Fruit fly (Drosophila melanogaster) whole organism, wandering third instar larva: ENCODE measurements around the gene CG13082.

Source experiments
- Abd-B ChIP-seq: fragments of >200 bp; optimal IDR thresholded peaks from 2 replicates; lab custom pipeline; 2017; ENCODE audit warnings: missing biosample characterization, missing genetic modification characterization
- CG32264 ChIP-seq: fragments of 200-800 bp; sonication (Bioruptor generic); optimal IDR thresholded peaks from 2 replicates; lab custom pipeline; 2016; ENCODE audit warnings: missing biosample characterization, missing genetic modification characterization
- CG9705 ChIP-seq: fragments of 200-800 bp; sonication (Bioruptor generic); optimal IDR thresholded peaks from 2 replicates; lab custom pipeline; 2018; ENCODE audit warnings: missing biosample characterization, mild to moderate bottlenecking, missing genetic modification characterization
- CrebA ChIP-seq: fragments of 200-800 bp; sonication (Bioruptor generic); optimal IDR thresholded peaks from 2 replicates; lab custom pipeline; 2016; ENCODE audit warnings: missing biosample characterization, mild to moderate bottlenecking, missing genetic modification characterization, borderline replicate concordance
- Dfd ChIP-seq: fragments of >200 bp; optimal IDR thresholded peaks from 2 replicates; lab custom pipeline; 2017; ENCODE audit warnings: missing biosample characterization, missing genetic modification characterization
- GATAd ChIP-seq: sonication (Bioruptor generic); optimal IDR thresholded peaks from 2 replicates; lab custom pipeline; 2016; ENCODE audit warnings: missing biosample characterization, missing genetic modification characterization
- HLH106 ChIP-seq: fragments of 200-800 bp; optimal IDR thresholded peaks from 3 replicates; lab custom pipeline; 2019; ENCODE audit warnings: missing biosample characterization, mild to moderate bottlenecking, missing genetic modification characterization, moderate library complexity
- Hnf4 ChIP-seq: fragments of 200-800 bp; sonication (Bioruptor generic); optimal IDR thresholded peaks from 2 replicates; lab custom pipeline; 2016; ENCODE audit warnings: missing biosample characterization, mild to moderate bottlenecking, missing genetic modification characterization
- Hr78 ChIP-seq: fragments of >200 bp; optimal IDR thresholded peaks from 2 replicates; lab custom pipeline; 2017; ENCODE audit warnings: missing biosample characterization, missing genetic modification characterization
- Mio ChIP-seq: sonication (Bioruptor generic); optimal IDR thresholded peaks from 2 replicates; lab custom pipeline; 2016; ENCODE audit warnings: missing biosample characterization, missing genetic modification characterization
- Myc ChIP-seq: fragments of >200 bp; optimal IDR thresholded peaks from 2 replicates; lab custom pipeline; 2017
- N ChIP-seq: fragments of >200 bp; optimal IDR thresholded peaks from 2 replicates; lab custom pipeline; 2018; ENCODE audit warnings: missing biosample characterization, missing external identifiers, missing genetic modification characterization
- OdsH ChIP-seq: fragments of 200-800 bp; sonication (Bioruptor generic); optimal IDR thresholded peaks from 2 replicates; lab custom pipeline; 2016; ENCODE audit warnings: missing biosample characterization, mild to moderate bottlenecking, missing genetic modification characterization
- Rel ChIP-seq, 2 experiments: fragments of 200-800 bp; sonication (Bioruptor generic) in 1 of 2; optimal IDR thresholded peaks; 2 replicates in 1 of 2; 3 replicates in 1 of 2; lab custom pipeline; 2016 to 2019; ENCODE audit warnings: mild to moderate bottlenecking in 2 of 2, missing biosample characterization in 2 of 2, missing genetic modification characterization in 2 of 2, moderate library complexity in 1 of 2
- Sp1 ChIP-seq: fragments of 200-800 bp; sonication (Bioruptor generic); optimal IDR thresholded peaks from 3 replicates; lab custom pipeline; 2019; ENCODE audit warnings: missing biosample characterization, mild to moderate bottlenecking, missing genetic modification characterization, moderate library complexity
- br ChIP-seq: fragments of 200-800 bp; sonication (Bioruptor generic); optimal IDR thresholded peaks from 2 replicates; lab custom pipeline; 2016; ENCODE audit warnings: missing biosample characterization, missing genetic modification characterization
- dl ChIP-seq, 2 experiments: fragments of 175-275, 200-275 bp in 1 of 2; fragments of 200-275 bp in 1 of 2; sonication (Bioruptor generic); optimal IDR thresholded peaks; lab custom pipeline; 2018; ENCODE audit warnings: mild to moderate bottlenecking in 2 of 2, missing biosample characterization in 2 of 2, missing genetic modification characterization in 2 of 2, moderate library complexity in 2 of 2; ENCODE audit not compliant: partially characterized antibody in 2 of 2, insufficient read depth in 1 of 2
- dmrt93B ChIP-seq: fragments of 200-800 bp; sonication (Bioruptor generic); optimal IDR thresholded peaks from 2 replicates; lab custom pipeline; 2018; ENCODE audit warnings: missing biosample characterization, mild to moderate bottlenecking, missing genetic modification characterization
- dsf ChIP-seq: sonication (Bioruptor generic); optimal IDR thresholded peaks from 2 replicates; lab custom pipeline; 2016; ENCODE audit warnings: missing biosample characterization, missing genetic modification characterization, borderline replicate concordance
- ey ChIP-seq: fragments of 200-800 bp; sonication (Bioruptor generic); optimal IDR thresholded peaks from 2 replicates; lab custom pipeline; 2016; ENCODE audit warnings: missing biosample characterization, missing genetic modification characterization
- h ChIP-seq: fragments of 200-800 bp; sonication (Bioruptor generic); optimal IDR thresholded peaks from 3 replicates; lab custom pipeline; 2016; ENCODE audit warnings: missing biosample characterization, mild to moderate bottlenecking, missing genetic modification characterization
- jim ChIP-seq: fragments of 175-275, 200-325 bp; sonication (Bioruptor generic); optimal IDR thresholded peaks from 2 replicates; lab custom pipeline; 2016; ENCODE audit warnings: missing biosample characterization, mild to moderate bottlenecking, missing genetic modification characterization
- lola ChIP-seq: fragments of >200 bp; optimal IDR thresholded peaks from 2 replicates; lab custom pipeline; 2017; ENCODE audit warnings: missing biosample characterization, missing genetic modification characterization
- pan ChIP-seq: fragments of >200 bp; optimal IDR thresholded peaks from 2 replicates; lab custom pipeline; 2017
- psq ChIP-seq: fragments of 200-800 bp; sonication (Bioruptor generic); optimal IDR thresholded peaks from 3 replicates; lab custom pipeline; 2017; ENCODE audit warnings: missing biosample characterization, mild to moderate bottlenecking, missing genetic modification characterization, moderate library complexity
- rgr ChIP-seq: fragments of 200-800 bp; sonication (Bioruptor generic); optimal IDR thresholded peaks from 3 replicates; lab custom pipeline; 2016; ENCODE audit warnings: missing biosample characterization, mild to moderate bottlenecking, missing genetic modification characterization
- sage ChIP-seq: fragments of 200-800 bp; sonication (Bioruptor generic); optimal IDR thresholded peaks from 2 replicates; lab custom pipeline; 2016; ENCODE audit warnings: missing biosample characterization, mild to moderate bottlenecking, missing genetic modification characterization
- usp ChIP-seq: fragments of >200 bp; optimal IDR thresholded peaks from 2 replicates; lab custom pipeline; 2017; ENCODE audit warnings: missing biosample characterization, missing genetic modification characterization
- woc ChIP-seq: sonication (Bioruptor generic); optimal IDR thresholded peaks from 2 replicates; lab custom pipeline; 2016; ENCODE audit warnings: missing biosample characterization, mild to moderate bottlenecking, missing genetic modification characterization

The CG13082 gene

DNA sequence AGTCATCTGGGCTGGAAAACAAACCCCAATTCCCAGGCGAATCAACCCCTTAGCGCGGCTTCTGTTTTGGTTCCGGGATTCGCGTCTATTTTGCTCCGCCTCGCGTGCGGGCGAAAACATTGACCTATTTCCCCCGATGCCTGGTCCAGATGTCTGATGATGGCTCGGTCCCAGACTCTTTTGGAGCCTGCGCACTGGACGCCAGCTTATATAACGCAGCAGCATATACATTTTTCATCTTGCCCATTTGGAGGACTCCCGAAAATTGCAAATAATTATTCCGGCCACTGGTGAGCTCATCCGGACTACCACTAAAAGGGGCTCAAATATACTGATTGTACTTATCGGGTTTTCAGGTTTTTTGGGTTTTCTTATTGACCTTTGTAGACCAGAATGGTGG, 22.2 kb upstream of the CG13082 start:
- TF ChIP-seq Hr78 (GFP tag; lab: Kevin White, UChicago) (no peak), GATAd (GFP tag; lab: Kevin White, UChicago) (no peak), psq (GFP tag; lab: Kevin White, UChicago) (peak; percentile 34)
- TF ChIP-seq, all 38 proteins: peak for 1

DNA sequence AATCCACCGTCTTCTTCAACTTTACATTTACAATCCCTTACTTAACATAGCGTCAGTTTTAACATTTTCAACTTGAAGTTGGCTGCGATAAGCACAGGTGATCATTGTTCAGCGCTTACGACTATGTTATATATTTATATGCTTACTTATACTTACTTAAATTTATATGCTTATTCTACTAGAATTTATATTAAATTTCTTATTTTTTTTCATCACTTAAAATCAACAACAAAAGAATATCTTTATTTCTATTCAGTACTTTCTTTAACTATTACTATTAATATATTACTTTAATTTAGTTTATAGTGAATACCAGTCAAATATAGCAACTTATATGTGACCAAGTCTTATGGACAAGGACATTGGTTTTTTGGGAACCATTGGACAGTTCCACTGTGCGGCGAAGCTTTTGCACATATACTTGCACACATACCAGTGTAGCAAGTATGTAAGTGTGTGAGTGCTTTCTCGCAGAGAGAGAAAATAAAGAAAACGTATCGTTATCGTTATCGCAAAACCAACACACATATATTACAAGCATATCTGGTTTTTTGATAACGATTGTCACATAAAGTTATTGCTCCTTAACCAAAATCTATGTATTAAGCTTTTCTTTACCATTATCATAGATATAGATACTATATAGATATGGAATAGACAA, 20.9 kb upstream of the CG13082 start, which contains the start of gene Hasp:
Hasp (minus strand) TSS at position 51 of the 661 bp plus-strand sequence.
- no peak for TF ChIP-seq Dfd (GFP tag; lab: Kevin White, UChicago)
- TF ChIP-seq Hnf4 (GFP tag; lab: Kevin White, UChicago), result no peak
- peak; percentile 17 for TF ChIP-seq HLH106 (tag; lab: Kevin White, UChicago)

- TF ChIP-seq GATAd (GFP tag; lab: Kevin White, UChicago) (no peak), usp (GFP tag; lab: Kevin White, UChicago) (no peak), N (GFP tag; lab: Kevin White, UChicago) (no peak), dsf (GFP tag; lab: Kevin White, UChicago) (no peak), Hnf4 (GFP tag; lab: Kevin White, UChicago) (no peak), woc (no peak), ey (GFP tag; lab: Kevin White, UChicago) (no peak), CG9705 (GFP tag; lab: Kevin White, UChicago) (no peak), Hr78 (GFP tag; lab: Kevin White, UChicago) (no peak), dl (GFP tag; optimal IDR thresholded peaks at IDR 0.05; lab: Kevin White, UChicago; ENCODE audit: insufficient read depth in 1 of 2, partially characterized antibody in 2 of 2) (no peak), pan (lab: Kevin White, UChicago) (no peak), Dfd (GFP tag; lab: Kevin White, UChicago) (no peak), br (GFP tag; lab: Kevin White, UChicago) (no peak), dmrt93B (GFP tag; lab: Kevin White, UChicago) (no peak), CrebA (GFP tag; lab: Kevin White, UChicago) (no peak), psq (GFP tag; lab: Kevin White, UChicago) (no peak), h (no peak), jim (GFP tag; lab: Kevin White, UChicago) (no peak), Myc (lab: Kevin White, UChicago) (no peak)
These were observed 19.6 kb upstream of the CG13082 start, which contains the start of gene CG10132 for dm6 chr2L:19518636-19519086. TSS of gene CG10132 (plus strand) at chr2L:19518824.

dm6 chr2L:19519611-19520010, 18.6 kb upstream of the CG13082 start:
- TF ChIP-seq Myc (lab: Kevin White, UChicago) (no peak), dmrt93B (GFP tag; lab: Kevin White, UChicago) (no peak), Sp1 (no peak), h (no peak)

DNA sequence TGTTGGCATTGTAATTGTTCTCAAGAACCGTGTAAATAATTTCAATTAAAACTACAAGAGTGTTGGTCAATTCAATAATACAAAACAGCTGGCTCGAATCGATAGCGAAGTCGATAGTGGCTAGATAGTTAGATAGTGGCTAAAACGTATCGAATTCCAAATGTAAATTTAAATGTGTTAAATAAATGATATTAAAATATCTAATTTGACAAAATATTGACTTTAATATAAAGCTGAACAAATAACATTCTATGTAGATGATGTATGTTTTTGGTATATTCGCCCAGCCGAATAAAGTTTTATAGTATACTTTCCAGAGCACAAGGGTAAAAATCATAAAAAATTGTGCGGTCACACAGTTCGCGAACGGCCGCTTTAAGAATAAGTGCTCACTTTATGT, 11.9 kb upstream of the CG13082 start, which contains the start of the genes Dpm1 and CG10137:
Dpm1 (minus strand) TSS at position 53 of the 400 bp plus-strand sequence.
CG10137 (plus strand) TSS at position 371 of the 400 bp plus-strand sequence.
- TF ChIP-seq CrebA (GFP tag; lab: Kevin White, UChicago) (no peak), rgr (GFP tag; lab: Kevin White, UChicago) (peak; percentile 19), Myc (lab: Kevin White, UChicago) (peak; percentile 51), h (peak; percentile 25), sage (peak; percentile 30)

DNA sequence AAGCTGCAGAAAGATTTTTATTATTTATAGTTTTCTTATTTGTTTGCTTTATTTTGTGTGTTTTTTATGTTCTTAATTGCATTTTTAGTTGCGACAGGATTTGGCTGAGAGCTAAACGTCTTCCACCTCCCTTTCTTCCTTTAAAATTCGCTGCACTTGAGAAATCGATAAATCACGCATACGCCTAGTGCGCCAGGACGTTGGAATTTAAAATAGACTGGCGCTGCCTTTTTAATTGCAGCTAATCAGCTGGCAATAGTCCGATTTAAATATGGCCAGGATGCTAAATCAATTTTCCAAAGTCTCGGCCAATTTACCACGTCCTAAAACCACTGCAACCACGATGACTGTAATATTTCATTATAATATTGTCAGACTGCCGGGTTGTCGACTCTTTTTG, 11.4 kb upstream of the CG13082 start:
- TF ChIP-seq Hr78 (GFP tag; lab: Kevin White, UChicago) (no peak), Abd-B (GFP tag; lab: Kevin White, UChicago) (no peak), CG32264 (GFP tag; lab: Kevin White, UChicago) (no peak), Sp1 (no peak), br (GFP tag; lab: Kevin White, UChicago) (no peak), Rel (GFP tag; optimal IDR thresholded peaks at IDR 0.05; lab: Kevin White, UChicago) (no peak), Rel (tag; optimal IDR thresholded peaks at IDR 0.05; lab: Kevin White, UChicago) (no peak), pan (lab: Kevin White, UChicago) (no peak), usp (GFP tag; lab: Kevin White, UChicago) (no peak), Dfd (GFP tag; lab: Kevin White, UChicago) (no peak), jim (GFP tag; lab: Kevin White, UChicago) (no peak), OdsH (GFP tag; lab: Kevin White, UChicago) (no peak), lola (no peak), Mio (GFP tag; lab: Kevin White, UChicago) (no peak), Hnf4 (GFP tag; lab: Kevin White, UChicago) (no peak)
